Worm (Caenorhabditis elegans): ENCODE data around the gene H11E01.2.

DNA sequence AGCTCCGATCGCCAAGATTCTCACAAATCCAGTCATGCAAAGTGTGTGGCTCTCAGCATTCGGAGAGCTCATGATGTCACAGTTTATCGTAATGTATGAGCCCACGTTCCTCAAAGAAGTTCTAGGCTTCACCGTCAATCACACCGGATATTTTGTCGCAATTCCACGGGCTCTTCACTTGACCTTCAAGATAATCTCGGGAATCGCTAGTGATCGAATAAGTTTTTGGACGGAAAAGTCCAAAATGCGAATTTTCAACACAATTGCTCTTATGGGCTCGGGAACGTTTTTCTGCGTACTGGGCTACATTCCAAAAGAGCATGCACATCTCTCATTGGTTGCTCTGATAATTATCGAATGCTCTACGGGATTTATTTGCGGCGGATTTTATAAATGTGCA, 2.2 kb downstream of the H11E01.2 start:
- TF ChIP-seq him-1 (tag; optimal IDR thresholded peaks at IDR 0.05): no peak
- TF ChIP-seq dao-5 (tag; optimal IDR thresholded peaks at IDR 0.05): no peak
